Worm (Caenorhabditis elegans) whole organism, mixed stage, embryonic: ENCODE data around the gene dnj-24.
A peak's percentile ranks its signal among the peaks of the same experiment; 100 is the strongest.

Source experiments
- M03D4.4 ChIP-seq: sonication (generic microtip); optimal IDR thresholded peaks from 2 replicates; lab custom pipeline; 2017; ENCODE audit warnings: mild to moderate bottlenecking, missing genetic modification characterization, missing compliant biosample characterization
- bed-3 ChIP-seq: fragments of 200-800 bp; sonication (Bioruptor generic); optimal IDR thresholded peaks from 3 replicates; lab custom pipeline; 2018; ENCODE audit warnings: mild to moderate bottlenecking, missing genetic modification characterization, moderate library complexity, missing compliant biosample characterization
- blmp-1 ChIP-seq: fragments of 150-350 bp; optimal IDR thresholded peaks from 2 replicates; lab custom pipeline; 2014; ENCODE audit warnings: missing biosample characterization, missing genetic modification characterization
- ceh-39 ChIP-seq: fragments of 150-350 bp; optimal IDR thresholded peaks from 2 replicates; lab custom pipeline; 2014; ENCODE audit warnings: missing biosample characterization, missing genetic modification characterization
- ceh-43 ChIP-seq: fragments of 200-800 bp; sonication (Bioruptor generic); optimal IDR thresholded peaks from 2 replicates; lab custom pipeline; 2018; ENCODE audit warnings: mild to moderate bottlenecking, missing genetic modification characterization, moderate library complexity, missing compliant biosample characterization
- ceh-83 ChIP-seq: fragments of 200-800 bp; sonication (Bioruptor generic); optimal IDR thresholded peaks from 2 replicates; lab custom pipeline; 2018; ENCODE audit warnings: mild to moderate bottlenecking, missing genetic modification characterization, missing compliant biosample characterization
- ces-1 ChIP-seq: fragments of 150-350 bp; optimal IDR thresholded peaks from 2 replicates; lab custom pipeline; 2014; ENCODE audit warnings: missing biosample characterization, missing genetic modification reagents, missing genetic modification characterization
- drap-1 ChIP-seq: fragments of 200-800 bp; sonication (Bioruptor generic); optimal IDR thresholded peaks from 3 replicates; lab custom pipeline; 2018; ENCODE audit warnings: mild to moderate bottlenecking, missing genetic modification characterization, missing compliant biosample characterization
- elt-1 ChIP-seq: sonication (generic microtip); optimal IDR thresholded peaks from 2 replicates; lab custom pipeline; 2017; ENCODE audit warnings: missing genetic modification characterization, mild to moderate bottlenecking, missing compliant biosample characterization, antibody characterized with exemption, moderate library complexity, borderline replicate concordance; ENCODE audit not compliant: insufficient read depth
- elt-3 ChIP-seq: fragments of 150-350 bp; optimal IDR thresholded peaks from 2 replicates; lab custom pipeline; 2014; ENCODE audit warnings: missing biosample characterization, missing genetic modification characterization
- flh-1 ChIP-seq: fragments of 200-800 bp; sonication (Bioruptor generic); optimal IDR thresholded peaks from 2 replicates; lab custom pipeline; 2018; ENCODE audit warnings: mild to moderate bottlenecking, missing genetic modification characterization, moderate library complexity, missing compliant biosample characterization
- ham-2 ChIP-seq: fragments of 200-800 bp; sonication (Bioruptor generic); optimal IDR thresholded peaks from 2 replicates; lab custom pipeline; 2018; ENCODE audit warnings: mild to moderate bottlenecking, missing genetic modification characterization, missing compliant biosample characterization
- hlh-1 ChIP-seq: fragments of 150-350 bp; optimal IDR thresholded peaks from 2 replicates; lab custom pipeline; 2014; ENCODE audit warnings: missing biosample characterization, missing genetic modification reagents, missing genetic modification characterization
- lin-13 ChIP-seq: fragments of 150-350 bp; optimal IDR thresholded peaks from 2 replicates; lab custom pipeline; 2014; ENCODE audit warnings: missing biosample characterization, missing genetic modification characterization
- lin-32 ChIP-seq: fragments of 200-800 bp; sonication (Bioruptor generic); optimal IDR thresholded peaks from 2 replicates; lab custom pipeline; 2018; ENCODE audit warnings: mild to moderate bottlenecking, missing genetic modification characterization, missing compliant biosample characterization
- lsy-2 ChIP-seq: fragments of 150-350 bp; optimal IDR thresholded peaks from 2 replicates; lab custom pipeline; 2014; ENCODE audit warnings: missing biosample characterization, missing genetic modification characterization
- mep-1 ChIP-seq: fragments of 150-350 bp; optimal IDR thresholded peaks from 2 replicates; lab custom pipeline; 2017; ENCODE audit warnings: missing biosample characterization, missing genetic modification reagents, missing genetic modification characterization, inconsistent platforms
- mls-2 ChIP-seq: sonication (generic microtip); optimal IDR thresholded peaks from 2 replicates; lab custom pipeline; 2016; ENCODE audit warnings: mild to moderate bottlenecking, missing genetic modification characterization, moderate library complexity, missing compliant biosample characterization
- nhr-12 ChIP-seq: fragments of 150-350 bp; optimal IDR thresholded peaks from 2 replicates; lab custom pipeline; 2014; ENCODE audit warnings: missing biosample characterization, missing genetic modification characterization
- nhr-2 ChIP-seq: fragments of 150-350 bp; optimal IDR thresholded peaks from 2 replicates; lab custom pipeline; 2014; ENCODE audit warnings: missing biosample characterization, missing genetic modification characterization
- nhr-237 ChIP-seq: fragments of 150-350 bp; optimal IDR thresholded peaks from 2 replicates; lab custom pipeline; 2014; ENCODE audit warnings: missing biosample characterization, missing genetic modification characterization
- nhr-28 ChIP-seq: fragments of 150-350 bp; optimal IDR thresholded peaks from 2 replicates; lab custom pipeline; 2014; ENCODE audit warnings: missing biosample characterization, missing genetic modification characterization
- nhr-76 ChIP-seq: sonication (generic microtip); optimal IDR thresholded peaks from 2 replicates; lab custom pipeline; 2017; ENCODE audit warnings: missing biosample characterization, missing genetic modification characterization
- pha-4 ChIP-seq: fragments of 150-350 bp; optimal IDR thresholded peaks from 2 replicates; lab custom pipeline; 2018; ENCODE audit warnings: missing biosample characterization, missing genetic modification reagents, missing genetic modification characterization
- sem-2 ChIP-seq: fragments of 200-800 bp; sonication (Bioruptor generic); optimal IDR thresholded peaks from 2 replicates; lab custom pipeline; 2018; ENCODE audit warnings: mild to moderate bottlenecking, missing genetic modification characterization, missing compliant biosample characterization
- snpc-4 ChIP-seq: fragments of 150-350 bp; optimal IDR thresholded peaks from 2 replicates; lab custom pipeline; 2014; ENCODE audit warnings: missing biosample characterization, missing genetic modification characterization
- sptf-1 ChIP-seq: sonication (generic microtip); optimal IDR thresholded peaks from 2 replicates; lab custom pipeline; 2017; ENCODE audit warnings: mild to moderate bottlenecking, missing genetic modification characterization, moderate library complexity, missing compliant biosample characterization
- tbx-8 ChIP-seq: fragments of 200-800 bp; sonication (Bioruptor generic); optimal IDR thresholded peaks from 2 replicates; lab custom pipeline; 2018; ENCODE audit warnings: mild to moderate bottlenecking, missing genetic modification characterization, moderate library complexity, missing compliant biosample characterization
- unc-120 ChIP-seq: sonication (generic microtip); optimal IDR thresholded peaks from 2 replicates; lab custom pipeline; 2017; ENCODE audit warnings: missing genetic modification characterization, missing compliant biosample characterization; ENCODE audit not compliant: poor library complexity, severe bottlenecking
- unc-39 ChIP-seq: fragments of 150-350 bp; optimal IDR thresholded peaks from 2 replicates; lab custom pipeline; 2014; ENCODE audit warnings: missing biosample characterization, missing genetic modification characterization
- unc-62 ChIP-seq: fragments of 150-350 bp; optimal IDR thresholded peaks from 2 replicates; lab custom pipeline; 2014; ENCODE audit warnings: missing biosample characterization, missing genetic modification reagents, missing genetic modification characterization
- zip-8 ChIP-seq: fragments of 150-350 bp; optimal IDR thresholded peaks from 2 replicates; lab custom pipeline; 2014; ENCODE audit warnings: missing biosample characterization, missing genetic modification characterization
- ztf-11 ChIP-seq: fragments of 150-350 bp; optimal IDR thresholded peaks from 2 replicates; lab custom pipeline; 2014; ENCODE audit warnings: missing biosample characterization, missing genetic modification characterization

dnj-24 gene

ce11 chrIII:5436306-5436705, 12.4 kb upstream of the dnj-24 start:
- peak; percentile 59 for TF ChIP-seq ham-2 (GFP tag; lab: Kevin White, UChicago)
- TF ChIP-seq sptf-1 (tag; lab: Kevin White, UChicago): no peak

ce11 chrIII:5427096-5427495, 3.2 kb upstream of the dnj-24 start:
- peak; percentile 39 for TF ChIP-seq zip-8
- TF ChIP-seq lsy-2 (tag; lab: Kevin White, UChicago): no peak
- TF ChIP-seq lin-13 (tag; lab: Kevin White, UChicago): no peak

- TF ChIP-seq nhr-2 (peak; percentile 58), elt-3 (no peak)
Observed at ce11 chrIII:5424363-5424762, 480 bp upstream of the dnj-24 start.

- TF ChIP-seq sptf-1 (tag; lab: Kevin White, UChicago) (no peak), bed-3 (GFP tag; lab: Kevin White, UChicago) (no peak), drap-1 (GFP tag; lab: Kevin White, UChicago) (no peak), sem-2 (no peak), nhr-76 (tag; lab: Kevin White, UChicago) (no peak), pha-4 (no peak), hlh-1 (no peak), elt-1 (peak; percentile 60), snpc-4 (tag; lab: Kevin White, UChicago) (no peak), unc-120 (tag; lab: Kevin White, UChicago) (no peak), ham-2 (GFP tag; lab: Kevin White, UChicago) (no peak), nhr-12 (tag; lab: Kevin White, UChicago) (no peak), unc-39 (tag; lab: Kevin White, UChicago) (no peak), ceh-39 (tag; lab: Kevin White, UChicago) (no peak), lin-13 (tag; lab: Kevin White, UChicago) (no peak), flh-1 (GFP tag; lab: Kevin White, UChicago) (no peak), elt-3 (no peak), zip-8 (no peak), ceh-83 (GFP tag; lab: Kevin White, UChicago) (no peak), unc-62 (GFP tag; lab: Kevin White, UChicago) (no peak), nhr-237 (no peak), blmp-1 (tag; lab: Kevin White, UChicago) (peak; percentile 93), ceh-43 (GFP tag; lab: Kevin White, UChicago) (no peak), nhr-2 (no peak), nhr-28 (tag; lab: Kevin White, UChicago) (no peak), ces-1 (peak; percentile 22)
Observed at ce11 chrIII:5422561-5423103, 1.3 kb downstream of the dnj-24 start.

- TF ChIP-seq nhr-28 (tag; lab: Kevin White, UChicago): no peak
- no peak for TF ChIP-seq nhr-237
- no peak for TF ChIP-seq drap-1 (GFP tag; lab: Kevin White, UChicago)
- TF ChIP-seq bed-3 (GFP tag; lab: Kevin White, UChicago): no peak
- TF ChIP-seq lsy-2 (tag; lab: Kevin White, UChicago): no peak
- TF ChIP-seq ceh-39 (tag; lab: Kevin White, UChicago): no peak
- TF ChIP-seq lin-13 (tag; lab: Kevin White, UChicago): no peak
- TF ChIP-seq pha-4: no peak
- no peak for TF ChIP-seq ham-2 (GFP tag; lab: Kevin White, UChicago)
- no peak for TF ChIP-seq lin-32 (GFP tag; lab: Kevin White, UChicago)
- no peak for TF ChIP-seq elt-3
- TF ChIP-seq mls-2 (tag; lab: Kevin White, UChicago): no peak
- no peak for TF ChIP-seq mep-1 (tag; lab: Kevin White, UChicago)
- TF ChIP-seq zip-8: no peak
- TF ChIP-seq sem-2: no peak
- no peak for TF ChIP-seq ceh-83 (GFP tag; lab: Kevin White, UChicago)
- no peak for TF ChIP-seq nhr-76 (tag; lab: Kevin White, UChicago)
- TF ChIP-seq nhr-12 (tag; lab: Kevin White, UChicago): no peak
- TF ChIP-seq ztf-11 (tag; lab: Kevin White, UChicago): no peak
- no peak for TF ChIP-seq M03D4.4
- peak; percentile 43 for TF ChIP-seq unc-120 (tag; lab: Kevin White, UChicago)
- TF ChIP-seq unc-62 (GFP tag; lab: Kevin White, UChicago): peak; percentile 2
- no peak for TF ChIP-seq flh-1 (GFP tag; lab: Kevin White, UChicago)
- no peak for TF ChIP-seq elt-1
- no peak for TF ChIP-seq ces-1
- no peak for TF ChIP-seq ceh-43 (GFP tag; lab: Kevin White, UChicago)
- no peak for TF ChIP-seq nhr-2
- peak; percentile 6 for TF ChIP-seq hlh-1
- peak; percentile 43 for TF ChIP-seq blmp-1 (tag; lab: Kevin White, UChicago)
- no peak for TF ChIP-seq unc-39 (tag; lab: Kevin White, UChicago)
- no peak for TF ChIP-seq sptf-1 (tag; lab: Kevin White, UChicago)
- TF ChIP-seq tbx-8 (GFP tag; lab: Kevin White, UChicago): no peak
Observed at ce11 chrIII:5421406-5421805, 2.5 kb downstream of the dnj-24 start.
